Worm (Caenorhabditis elegans): ENCODE results near the gene ccdc-55.

ccdc-55 gene

DNA sequence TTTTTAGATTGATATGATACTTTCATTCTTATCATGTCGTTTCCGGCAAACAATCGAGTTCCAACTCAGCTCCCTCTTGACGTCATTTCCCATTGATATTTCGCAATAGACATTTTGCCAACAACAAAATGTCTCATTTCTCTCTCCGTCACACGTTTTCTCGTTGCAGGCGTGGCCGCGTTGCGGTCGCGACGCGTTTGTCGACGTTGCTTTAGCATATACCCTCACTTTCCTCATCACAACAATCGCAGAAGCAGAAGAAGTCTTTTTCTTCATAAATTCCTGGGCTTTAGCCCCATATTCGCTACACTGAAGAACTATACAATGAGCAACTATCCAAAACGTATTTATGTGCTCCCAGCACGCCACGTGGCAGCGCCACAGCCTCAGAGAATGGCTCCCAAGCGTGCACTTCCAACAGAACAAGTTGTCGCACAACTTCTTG is 25.1 kb upstream of the ccdc-55 start, which contains the start of gene xbp-1 (continued):
- no peak for TF ChIP-seq hmg-20 (GFP tag; IDR thresholded peaks at IDR 0.05)
- no peak for TF ChIP-seq F10E7.11 (tag; optimal IDR thresholded peaks at IDR 0.05)
- no peak for TF ChIP-seq bed-1 (GFP tag; IDR thresholded peaks at IDR 0.05)
- no peak for TF ChIP-seq hrde-1 (tag; optimal IDR thresholded peaks at IDR 0.05; ENCODE audit: borderline replicate concordance)
- TF ChIP-seq aptf-3 (GFP tag; IDR thresholded peaks at IDR 0.05), result no peak
- no peak for TF ChIP-seq Y53F4B.3 (GFP tag; IDR thresholded peaks at IDR 0.05)
- no peak for TF ChIP-seq dpff-1 (tag; optimal IDR thresholded peaks at IDR 0.05)
- peak; percentile 79 for TF ChIP-seq nhr-90 (tag; optimal IDR thresholded peaks at IDR 0.05)
- peak; percentile 38; the same call in 1 of the 2 replicates for TF ChIP-seq madf-6 (GFP tag; IDR thresholded peaks at IDR 0.05)
- peak; percentile 95 for TF ChIP-seq ets-4 (GFP tag; optimal IDR thresholded peaks at IDR 0.05)
- 0 out of 2 replicates have a peak, but pooled peaks have one; percentile 52 for TF ChIP-seq F37B4.10 (GFP tag; IDR thresholded peaks at IDR 0.05)
- peak; percentile 44 for TF ChIP-seq ztf-26 (tag; optimal IDR thresholded peaks at IDR 0.05)
- TF ChIP-seq rec-8 (tag; optimal IDR thresholded peaks at IDR 0.05), result no peak
- no peak for TF ChIP-seq lag-1 (GFP tag; IDR thresholded peaks at IDR 0.05)
- TF ChIP-seq F49E8.2 (tag; optimal IDR thresholded peaks at IDR 0.05; ENCODE audit: insufficient read depth), result no peak
- peak; percentile 99 for TF ChIP-seq atf-7 (tag; optimal IDR thresholded peaks at IDR 0.05)
- TF ChIP-seq egl-44 (GFP tag; IDR thresholded peaks at IDR 0.05), result peak; percentile 70; the same call in 1 of the 2 replicates
- peak; percentile 80 for TF ChIP-seq ZK185.1 (tag; optimal IDR thresholded peaks at IDR 0.05; ENCODE audit: poor library complexity, severe bottlenecking)
- TF ChIP-seq chd-7 (tag; optimal IDR thresholded peaks at IDR 0.05), result peak; percentile 77
- no peak for TF ChIP-seq ceh-40 (GFP tag; IDR thresholded peaks at IDR 0.05)
- peak; percentile 93 for TF ChIP-seq nfyb-1 (GFP tag; IDR thresholded peaks at IDR 0.05)
- no peak for TF ChIP-seq nfya-1 (tag; optimal IDR thresholded peaks at IDR 0.05; ENCODE audit: borderline replicate concordance, insufficient read depth)
- no peak for TF ChIP-seq Y79H2A.3 (GFP tag; conservative IDR thresholded peaks at IDR 0.05)
- peak; percentile 80 for TF ChIP-seq B0336.3 (GFP tag; IDR thresholded peaks at IDR 0.05)
- peak; percentile 59 for TF ChIP-seq somi-1 (GFP tag; optimal IDR thresholded peaks at IDR 0.05)
- peak; percentile 64 for TF ChIP-seq mcd-1 (GFP tag; IDR thresholded peaks at IDR 0.05)
- peak; percentile 32 for TF ChIP-seq sptf-2 (GFP tag; optimal IDR thresholded peaks at IDR 0.05)
- peak; percentile 59; the same call in 1 of the 2 replicates for TF ChIP-seq let-526 (GFP tag; IDR thresholded peaks at IDR 0.05)
- TF ChIP-seq ceh-27 (GFP tag; optimal IDR thresholded peaks at IDR 0.05), result peak; percentile 69
- TF ChIP-seq ztf-22 (GFP tag; optimal IDR thresholded peaks at IDR 0.05), result peak; percentile 95
- TF ChIP-seq tbx-9 (tag; optimal IDR thresholded peaks at IDR 0.05; ENCODE audit: borderline replicate concordance), result no peak
- no peak for TF ChIP-seq him-1 (tag; optimal IDR thresholded peaks at IDR 0.05)
- peak; percentile 75 for TF ChIP-seq ama-1 (optimal IDR thresholded peaks at IDR 0.05)
- TF ChIP-seq ama-1 (GFP tag; optimal IDR thresholded peaks at IDR 0.05), result no peak
- TF ChIP-seq madf-3 (GFP tag; IDR thresholded peaks at IDR 0.05), result peak; percentile 95
- TF ChIP-seq bed-2 (GFP tag; IDR thresholded peaks at IDR 0.05), result no peak
- TF ChIP-seq pbrm-1 (GFP tag; IDR thresholded peaks at IDR 0.05), result peak; percentile 55; the same call in 1 of the 2 replicates
- TF ChIP-seq ekl-4 (GFP tag; IDR thresholded peaks at IDR 0.05), result peak; percentile 78
- TF ChIP-seq ztf-3 (GFP tag; optimal IDR thresholded peaks at IDR 0.05), result peak; percentile 3
- TF ChIP-seq rcor-1 (GFP tag; IDR thresholded peaks at IDR 0.05), result peak; percentile 31
- TF ChIP-seq nhr-80 (tag; optimal IDR thresholded peaks at IDR 0.05), result peak; percentile 100
- peak; percentile 64 for TF ChIP-seq tbp1 (GFP tag; optimal IDR thresholded peaks at IDR 0.05)
- TF ChIP-seq snpc-1.1 (tag; optimal IDR thresholded peaks at IDR 0.05; ENCODE audit: insufficient read depth), result no peak
- TF ChIP-seq akir-1 (GFP tag; optimal IDR thresholded peaks at IDR 0.05), result peak; percentile 74
- TF ChIP-seq zfh-2 (GFP tag; conservative IDR thresholded peaks at IDR 0.05), result peak; percentile 85
- peak; percentile 47 for TF ChIP-seq F22D6.2 (tag; optimal IDR thresholded peaks at IDR 0.05)
- no peak for TF ChIP-seq hlh-12 (tag; optimal IDR thresholded peaks at IDR 0.05)
- no peak for TF ChIP-seq egrh-3 (GFP tag; IDR thresholded peaks at IDR 0.05)
- TF ChIP-seq ceh-100 (GFP tag; IDR thresholded peaks at IDR 0.05), result no peak

All from whole organism, young adult.